Worm (Caenorhabditis elegans) whole organism, young adult: ENCODE data around the gene EGAP9.4.

Experiments used
- B0019.2 ChIP-seq: fragments of 200-800 bp; sonication (Bioruptor generic); conservative IDR thresholded peaks from 2 replicates; pipeline ENCODE4 v1.3.6; 2022; ENCODE audit warnings: missing genetic modification reagents, missing genetic modification characterization, missing compliant biosample characterization
- B0261.1 ChIP-seq: sonication (generic microtip); optimal IDR thresholded peaks from 2 replicates; lab custom pipeline; 2016; ENCODE audit warnings: mild to moderate bottlenecking, missing genetic modification characterization, moderate library complexity, missing compliant biosample characterization
- C17E4.6 ChIP-seq: fragments of 200-800 bp; sonication (Bioruptor generic); IDR thresholded peaks from 2 replicates; pipeline ENCODE4 v1.3.6; 2022; ENCODE audit warnings: missing genetic modification reagents, missing genetic modification characterization, missing compliant biosample characterization
- F10E7.11 ChIP-seq: sonication (generic microtip); optimal IDR thresholded peaks from 2 replicates; lab custom pipeline; 2017; ENCODE audit warnings: mild to moderate bottlenecking, missing genetic modification characterization, moderate library complexity, missing compliant biosample characterization
- F23B12.7 ChIP-seq: sonication (generic microtip); optimal IDR thresholded peaks from 2 replicates; lab custom pipeline; 2017; ENCODE audit warnings: missing genetic modification characterization, mild to moderate bottlenecking, missing compliant biosample characterization, antibody characterized with exemption, moderate library complexity; ENCODE audit not compliant: insufficient read depth
- F33H1.4 ChIP-seq: fragments of 200-800 bp; sonication (Bioruptor generic); IDR thresholded peaks from 2 replicates; pipeline ENCODE4 v1.3.6; 2022; ENCODE audit warnings: missing genetic modification reagents, missing genetic modification characterization, missing compliant biosample characterization
- F57A8.1 ChIP-seq: fragments of 200-800 bp; sonication (Bioruptor generic); optimal IDR thresholded peaks from 2 replicates; lab custom pipeline; 2018; ENCODE audit warnings: mild to moderate bottlenecking, missing genetic modification characterization, moderate library complexity, missing compliant biosample characterization
- K11D2.4 ChIP-seq: fragments of 200-800 bp; sonication (Bioruptor generic); IDR thresholded peaks from 2 replicates; pipeline ENCODE4 v1.3.6; 2022; ENCODE audit warnings: missing genetic modification reagents, missing genetic modification characterization, missing compliant biosample characterization
- T07F8.4 ChIP-seq: sonication (generic microtip); optimal IDR thresholded peaks from 2 replicates; lab custom pipeline; 2016; ENCODE audit warnings: mild to moderate bottlenecking, missing genetic modification characterization, moderate library complexity, missing compliant biosample characterization
- Y56A3A.18 ChIP-seq: fragments of 200-800 bp; sonication (Bioruptor generic); IDR thresholded peaks from 2 replicates; pipeline ENCODE4 v1.3.6; 2022; ENCODE audit warnings: missing genetic modification reagents, missing genetic modification characterization, missing compliant biosample characterization
- Y79H2A.3 ChIP-seq: fragments of 200-800 bp; sonication (Bioruptor generic); conservative IDR thresholded peaks from 2 replicates; pipeline ENCODE4 v1.3.6; 2022; ENCODE audit warnings: missing genetic modification reagents, missing genetic modification characterization, missing compliant biosample characterization
- ZK185.1 ChIP-seq: sonication (generic microtip); optimal IDR thresholded peaks from 2 replicates; lab custom pipeline; 2016; ENCODE audit warnings: mild to moderate bottlenecking, missing genetic modification characterization, missing compliant biosample characterization; ENCODE audit not compliant: poor library complexity, severe bottlenecking
- bed-1 ChIP-seq: fragments of 200-800 bp; sonication (Bioruptor generic); IDR thresholded peaks from 2 replicates; pipeline ENCODE4 v1.3.6; 2022; ENCODE audit warnings: missing genetic modification reagents, missing genetic modification characterization, missing compliant biosample characterization
- cebp-1 ChIP-seq, 2 experiments: fragments of 200-800 bp in 1 of 2; sonication (Bioruptor generic) in 1 of 2; sonication (generic microtip) in 1 of 2; IDR thresholded peaks in 1 of 2; optimal IDR thresholded peaks in 1 of 2; 2 replicates each; pipeline versions ENCODE4 v1.3.6 to Lab custom; 2017 to 2022; ENCODE audit warnings: missing compliant biosample characterization in 2 of 2, missing genetic modification characterization in 2 of 2, mild to moderate bottlenecking in 1 of 2, missing genetic modification reagents in 1 of 2, moderate library complexity in 1 of 2
- cebp-2 ChIP-seq: fragments of 200-800 bp; sonication (Bioruptor generic); IDR thresholded peaks from 2 replicates; pipeline ENCODE4 v1.3.6; 2022; ENCODE audit warnings: missing genetic modification characterization, missing compliant biosample characterization
- ceh-40 ChIP-seq: fragments of 200-800 bp; sonication (Bioruptor generic); IDR thresholded peaks from 2 replicates; pipeline ENCODE4 v1.3.6; 2022; ENCODE audit warnings: missing genetic modification characterization, missing compliant biosample characterization
- ceh-91 ChIP-seq: fragments of 200-800 bp; sonication (Bioruptor generic); IDR thresholded peaks from 2 replicates; pipeline ENCODE4 v1.3.6; 2022; ENCODE audit warnings: missing genetic modification reagents, missing genetic modification characterization, missing compliant biosample characterization
- die-1 ChIP-seq: sonication (generic microtip); optimal IDR thresholded peaks from 2 replicates; lab custom pipeline; 2016; ENCODE audit warnings: missing genotype, mild to moderate bottlenecking, missing genetic modification characterization, missing compliant biosample characterization
- dox-1 ChIP-seq: fragments of 200-800 bp; sonication (Bioruptor generic); IDR thresholded peaks from 2 replicates; pipeline ENCODE4 v1.3.6; 2022; ENCODE audit warnings: missing genetic modification reagents, missing genetic modification characterization, missing compliant biosample characterization
- egl-44 ChIP-seq: fragments of 200-800 bp; sonication (Bioruptor generic); IDR thresholded peaks from 2 replicates; pipeline ENCODE4 v1.3.6; 2022; ENCODE audit warnings: missing genetic modification reagents, missing genetic modification characterization, missing compliant biosample characterization
- hmg-1.2 ChIP-seq: fragments of 200-800 bp; sonication (Bioruptor generic); IDR thresholded peaks from 2 replicates; pipeline ENCODE4 v1.3.6; 2022; ENCODE audit warnings: missing genetic modification reagents, missing genetic modification characterization, missing compliant biosample characterization
- hmg-20 ChIP-seq: fragments of 200-800 bp; sonication (Bioruptor generic); IDR thresholded peaks from 2 replicates; pipeline ENCODE4 v1.3.6; 2022; ENCODE audit warnings: missing genetic modification reagents, missing genetic modification characterization, missing compliant biosample characterization
- let-526 ChIP-seq: fragments of 200-800 bp; sonication (Bioruptor generic); IDR thresholded peaks from 2 replicates; pipeline ENCODE4 v1.3.6; 2022; ENCODE audit warnings: missing genetic modification reagents, missing genetic modification characterization, missing compliant biosample characterization
- let-607 ChIP-seq, 2 experiments: fragments of 200-800 bp in 1 of 2; sonication (Bioruptor generic) in 1 of 2; sonication (generic microtip) in 1 of 2; optimal IDR thresholded peaks; 2 replicates each; lab custom pipeline; 2016 to 2018; ENCODE audit warnings: mild to moderate bottlenecking in 2 of 2, missing compliant biosample characterization in 2 of 2, missing genetic modification characterization in 2 of 2, moderate library complexity in 2 of 2, missing genotype in 1 of 2
- madf-3 ChIP-seq: fragments of 200-800 bp; sonication (Bioruptor generic); IDR thresholded peaks from 2 replicates; pipeline ENCODE4 v1.3.6; 2022; ENCODE audit warnings: missing genetic modification reagents, missing genetic modification characterization, missing compliant biosample characterization
- mcd-1 ChIP-seq: fragments of 200-800 bp; sonication (Bioruptor generic); IDR thresholded peaks from 2 replicates; pipeline ENCODE4 v1.3.6; 2022; ENCODE audit warnings: missing genetic modification reagents, missing genetic modification characterization, missing compliant biosample characterization
- mes-4 ChIP-seq: sonication (generic microtip); optimal IDR thresholded peaks from 2 replicates; lab custom pipeline; 2016; ENCODE audit warnings: missing genotype, missing genetic modification characterization, missing compliant biosample characterization
- nfya-1 ChIP-seq: sonication (generic microtip); optimal IDR thresholded peaks from 2 replicates; lab custom pipeline; 2017; ENCODE audit warnings: antibody characterized with exemption, missing compliant biosample characterization, missing genetic modification characterization, borderline replicate concordance; ENCODE audit not compliant: insufficient read depth
- nfya-2 ChIP-seq: fragments of 200-800 bp; sonication (Bioruptor generic); IDR thresholded peaks from 2 replicates; pipeline ENCODE4 v1.3.6; 2022; ENCODE audit warnings: missing genetic modification reagents, missing genetic modification characterization, missing compliant biosample characterization
- nfyb-1 ChIP-seq: fragments of 200-800 bp; sonication (Bioruptor generic); IDR thresholded peaks from 2 replicates; pipeline ENCODE4 v1.3.6; 2022; ENCODE audit warnings: missing genetic modification reagents, missing genetic modification characterization, missing compliant biosample characterization
- nhr-27 ChIP-seq: fragments of 200-800 bp; sonication (Bioruptor generic); optimal IDR thresholded peaks from 2 replicates; lab custom pipeline; 2018; ENCODE audit warnings: mild to moderate bottlenecking, missing genetic modification characterization, moderate library complexity, missing compliant biosample characterization
- rpc-1 ChIP-seq, 2 experiments: fragments of 150-350 bp in 1 of 2; sonication (generic microtip) in 1 of 2; optimal IDR thresholded peaks; 2 replicates each; lab custom pipeline; 2014 to 2018; ENCODE audit warnings: missing biosample characterization in 1 of 2, missing genetic modification characterization in 1 of 2, missing genetic modification reagents in 1 of 2, missing genotype in 1 of 2
- somi-1 ChIP-seq: fragments of 200-800 bp; sonication (Bioruptor generic); optimal IDR thresholded peaks from 2 replicates; lab custom pipeline; 2018; ENCODE audit warnings: mild to moderate bottlenecking, missing genetic modification characterization, missing compliant biosample characterization
- tbp1 ChIP-seq: fragments of 200-800 bp; sonication (Bioruptor generic); optimal IDR thresholded peaks from 2 replicates; lab custom pipeline; 2018; ENCODE audit warnings: mild to moderate bottlenecking, missing genetic modification characterization, missing compliant biosample characterization
- zfh-2 ChIP-seq: fragments of 200-800 bp; sonication (Bioruptor generic); conservative IDR thresholded peaks from 2 replicates; pipeline ENCODE4 v1.3.6; 2022; ENCODE audit warnings: missing genetic modification reagents, missing genetic modification characterization, missing compliant biosample characterization
- ztf-25 ChIP-seq: fragments of 200-800 bp; sonication (Bioruptor generic); IDR thresholded peaks from 2 replicates; pipeline ENCODE4 v1.3.6; 2022; ENCODE audit warnings: missing genetic modification reagents, missing genetic modification characterization, missing compliant biosample characterization
- ztf-6 ChIP-seq: fragments of 200-800 bp; sonication (Bioruptor generic); IDR thresholded peaks from 2 replicates; pipeline ENCODE4 v1.3.6; 2022; ENCODE audit warnings: missing genetic modification reagents, missing genetic modification characterization, missing compliant biosample characterization

EGAP9.4 gene

ce11 chrV:6576567-6576966 is at the start of gene EGAP9.4:
Gene EGAP9.4, plus strand, starts transcription at chrV:6576867.
- TF ChIP-seq ceh-40 (no peak), nfya-1 (tag; lab: Kevin White, UChicago) (no peak), Y56A3A.18 (GFP tag; lab: Robert Waterston, UW) (no peak), nhr-27 (tag; lab: Kevin White, UChicago) (no peak), B0019.2 (no peak), F33H1.4 (GFP tag; lab: Robert Waterston, UW) (no peak), Y79H2A.3 (GFP tag; lab: Robert Waterston, UW) (no peak), F10E7.11 (tag; lab: Kevin White, UChicago) (no peak), ceh-91 (no peak)

- no peak for TF ChIP-seq F33H1.4 (GFP tag; lab: Robert Waterston, UW)
- TF ChIP-seq tbp1 (GFP tag; lab: Kevin White, UChicago), result no peak
- TF ChIP-seq rpc-1 (optimal IDR thresholded peaks at IDR 0.05; lab: Kevin White, UChicago), result no peak
- no peak for TF ChIP-seq rpc-1 (tag; optimal IDR thresholded peaks at IDR 0.05; lab: Kevin White, UChicago)
- no peak for TF ChIP-seq hmg-1.2 (GFP tag; lab: Robert Waterston, UW)
- no peak for TF ChIP-seq cebp-2 (GFP tag; lab: Robert Waterston, UW)
- no peak for TF ChIP-seq ztf-6 (GFP tag; lab: Robert Waterston, UW)
- TF ChIP-seq let-607 (tag; optimal IDR thresholded peaks at IDR 0.05; lab: Kevin White, UChicago), result no peak
- TF ChIP-seq B0019.2, result no peak
- TF ChIP-seq madf-3 (GFP tag; lab: Robert Waterston, UW), result no peak
- no peak for TF ChIP-seq somi-1 (GFP tag; lab: Kevin White, UChicago)
- no peak for TF ChIP-seq mcd-1 (GFP tag; lab: Robert Waterston, UW)
- TF ChIP-seq K11D2.4 (GFP tag; lab: Robert Waterston, UW), result no peak
- no peak for TF ChIP-seq mes-4 (tag; lab: Kevin White, UChicago)
- no peak for TF ChIP-seq nfyb-1 (GFP tag; lab: Robert Waterston, UW)
- TF ChIP-seq C17E4.6 (GFP tag; lab: Robert Waterston, UW), result no peak
- TF ChIP-seq hmg-20 (GFP tag; lab: Robert Waterston, UW), result no peak
- no peak for TF ChIP-seq T07F8.4
- no peak for TF ChIP-seq bed-1 (GFP tag; lab: Robert Waterston, UW)
- TF ChIP-seq nfya-1 (tag; lab: Kevin White, UChicago), result no peak
- no peak for TF ChIP-seq F23B12.7 (tag; lab: Kevin White, UChicago)
These were observed 43.6 kb upstream of the EGAP9.4 start, which contains the start of gene hpo-26 for ce11 chrV:6533030-6533429. Gene hpo-26, minus strand, starts transcription at chrV:6533060.

- TF ChIP-seq F57A8.1 (GFP tag; lab: Kevin White, UChicago), result no peak
- no peak for TF ChIP-seq nfya-2 (GFP tag; lab: Robert Waterston, UW)
- TF ChIP-seq dox-1 (GFP tag; lab: Robert Waterston, UW), result no peak
- no peak for TF ChIP-seq cebp-1 (GFP tag; IDR thresholded peaks at IDR 0.05; lab: Robert Waterston, UW)
- peak; percentile 24 for TF ChIP-seq cebp-1 (tag; optimal IDR thresholded peaks at IDR 0.05; lab: Kevin White, UChicago)
- TF ChIP-seq egl-44 (GFP tag; lab: Robert Waterston, UW), result 0 out of 2 replicates have a peak, but pooled peaks have one; percentile 28
- TF ChIP-seq die-1 (tag; lab: Kevin White, UChicago), result no peak
- TF ChIP-seq let-526 (GFP tag; lab: Robert Waterston, UW), result no peak
- TF ChIP-seq nfyb-1 (GFP tag; lab: Robert Waterston, UW), result 0 out of 2 replicates have a peak, but pooled peaks have one; percentile 42
- TF ChIP-seq ceh-40, result 0 out of 2 replicates have a peak, but pooled peaks have one; percentile 42
- no peak for TF ChIP-seq ZK185.1 (tag; lab: Kevin White, UChicago)
- no peak for TF ChIP-seq B0261.1 (tag; lab: Kevin White, UChicago)
- no peak for TF ChIP-seq zfh-2 (GFP tag; lab: Robert Waterston, UW)
- no peak for TF ChIP-seq ztf-25 (GFP tag; lab: Robert Waterston, UW)
These were observed 38.3 kb upstream of the EGAP9.4 start for ce11 chrV:6538323-6538722.
